Worm (Caenorhabditis elegans): ENCODE results near the gene Y43F8B.19.

The Y43F8B.19 gene

ce11 chrV:19485690-19486089 is 26.4 kb downstream of the Y43F8B.19 start, which contains the start of gene Y43F8B.18:
Gene Y43F8B.18 (plus strand): TSS chrV:19485990.
- TF ChIP-seq nfya-1 (tag; optimal IDR thresholded peaks at IDR 0.05; ENCODE audit: insufficient read depth) (no peak), nhr-237 (tag; optimal IDR thresholded peaks at IDR 0.05) (no peak), unc-62 (GFP tag; optimal IDR thresholded peaks at IDR 0.05) (no peak), ceh-16 (tag; optimal IDR thresholded peaks at IDR 0.05) (no peak), fos-1 (tag; optimal IDR thresholded peaks at IDR 0.05) (no peak), tbx-2 (tag; optimal IDR thresholded peaks at IDR 0.05) (no peak), lin-39 (tag; optimal IDR thresholded peaks at IDR 0.05) (no peak), pqm-1 (tag; optimal IDR thresholded peaks at IDR 0.05) (no peak), nhr-25 (tag; optimal IDR thresholded peaks at IDR 0.05) (no peak), egl-27 (tag; optimal IDR thresholded peaks at IDR 0.05) (no peak), daf-12 (tag; optimal IDR thresholded peaks at IDR 0.05) (no peak)

- TF ChIP-seq nfya-1 (tag; optimal IDR thresholded peaks at IDR 0.05; ENCODE audit: insufficient read depth), result no peak
- TF ChIP-seq egl-5 (tag; optimal IDR thresholded peaks at IDR 0.05), result no peak
- no peak for TF ChIP-seq skn-1 (tag; optimal IDR thresholded peaks at IDR 0.05)
- TF ChIP-seq ceh-9 (tag; optimal IDR thresholded peaks at IDR 0.05), result no peak
- TF ChIP-seq nhr-237 (tag; optimal IDR thresholded peaks at IDR 0.05), result no peak
- no peak for TF ChIP-seq ceh-28 (tag; optimal IDR thresholded peaks at IDR 0.05)
These were observed 26.8 kb downstream of the Y43F8B.19 start, which contains the start of gene Y43F8B.28 for ce11 chrV:19485261-19485660. Gene Y43F8B.28 (plus strand): TSS chrV:19485319.

- TF ChIP-seq ama-1 (optimal IDR thresholded peaks at IDR 0.05), result no peak
- TF ChIP-seq eor-1 (tag; optimal IDR thresholded peaks at IDR 0.05), result no peak
These were observed 27.6 kb downstream of the Y43F8B.19 start, which contains the start of gene Y43F8B.17 for ce11 chrV:19484507-19484906. Gene Y43F8B.17 (plus strand): TSS chrV:19484721.

- no peak for TF ChIP-seq nhr-23 (tag; optimal IDR thresholded peaks at IDR 0.05)
- TF ChIP-seq fos-1 (tag; optimal IDR thresholded peaks at IDR 0.05), result no peak
- no peak for TF ChIP-seq skn-1 (tag; optimal IDR thresholded peaks at IDR 0.05)
- TF ChIP-seq nhr-25 (tag; optimal IDR thresholded peaks at IDR 0.05), result no peak
- no peak for TF ChIP-seq pha-4 (tag; optimal IDR thresholded peaks at IDR 0.05)
- TF ChIP-seq nhr-11 (tag; optimal IDR thresholded peaks at IDR 0.05), result no peak
- TF ChIP-seq egl-27 (tag; optimal IDR thresholded peaks at IDR 0.05), result no peak
- no peak for TF ChIP-seq sea-2 (GFP tag; optimal IDR thresholded peaks at IDR 0.05)
- no peak for TF ChIP-seq mdl-1 (tag; optimal IDR thresholded peaks at IDR 0.05)
- TF ChIP-seq hmg-11 (tag; optimal IDR thresholded peaks at IDR 0.05), result no peak
- no peak for TF ChIP-seq nhr-76 (tag; optimal IDR thresholded peaks at IDR 0.05)
- TF ChIP-seq ztf-4 (tag; optimal IDR thresholded peaks at IDR 0.05), result no peak
- TF ChIP-seq unc-62 (GFP tag; optimal IDR thresholded peaks at IDR 0.05), result no peak
- no peak for TF ChIP-seq R02D3.7 (tag; optimal IDR thresholded peaks at IDR 0.05)
- TF ChIP-seq ama-1 (optimal IDR thresholded peaks at IDR 0.05), result no peak
- no peak for TF ChIP-seq snpc-4 (tag; optimal IDR thresholded peaks at IDR 0.05)
These were observed 29.6 kb downstream of the Y43F8B.19 start, which contains the start of gene Y43F8B.22 for ce11 chrV:19482535-19482934. Gene Y43F8B.22 (plus strand): TSS chrV:19482835.

ce11 chrV:19477852-19478251 is 34.3 kb downstream of the Y43F8B.19 start, which contains the start of gene Y43F8B.9:
Gene Y43F8B.9 (plus strand): TSS chrV:19478152.
- no peak for TF ChIP-seq fos-1 (tag; optimal IDR thresholded peaks at IDR 0.05)
- no peak for TF ChIP-seq ztf-4 (tag; optimal IDR thresholded peaks at IDR 0.05)
- TF ChIP-seq mml-1 (tag; optimal IDR thresholded peaks at IDR 0.05), result no peak

ce11 chrV:19477302-19477701 is 34.8 kb downstream of the Y43F8B.19 start:
- TF ChIP-seq elt-3 (tag; optimal IDR thresholded peaks at IDR 0.05) (no peak), ztf-11 (tag; optimal IDR thresholded peaks at IDR 0.05) (no peak), lin-15B (tag; optimal IDR thresholded peaks at IDR 0.05) (no peak), ceh-28 (tag; optimal IDR thresholded peaks at IDR 0.05) (no peak), ceh-82 (tag; optimal IDR thresholded peaks at IDR 0.05) (no peak), mml-1 (tag; optimal IDR thresholded peaks at IDR 0.05) (no peak), nfya-1 (tag; optimal IDR thresholded peaks at IDR 0.05; ENCODE audit: insufficient read depth) (no peak), hmg-11 (tag; optimal IDR thresholded peaks at IDR 0.05) (no peak)

All from whole organism, L3 larva.